Worm (Caenorhabditis elegans): ENCODE measurements around the gene tag-51.

tag-51 gene

DNA sequence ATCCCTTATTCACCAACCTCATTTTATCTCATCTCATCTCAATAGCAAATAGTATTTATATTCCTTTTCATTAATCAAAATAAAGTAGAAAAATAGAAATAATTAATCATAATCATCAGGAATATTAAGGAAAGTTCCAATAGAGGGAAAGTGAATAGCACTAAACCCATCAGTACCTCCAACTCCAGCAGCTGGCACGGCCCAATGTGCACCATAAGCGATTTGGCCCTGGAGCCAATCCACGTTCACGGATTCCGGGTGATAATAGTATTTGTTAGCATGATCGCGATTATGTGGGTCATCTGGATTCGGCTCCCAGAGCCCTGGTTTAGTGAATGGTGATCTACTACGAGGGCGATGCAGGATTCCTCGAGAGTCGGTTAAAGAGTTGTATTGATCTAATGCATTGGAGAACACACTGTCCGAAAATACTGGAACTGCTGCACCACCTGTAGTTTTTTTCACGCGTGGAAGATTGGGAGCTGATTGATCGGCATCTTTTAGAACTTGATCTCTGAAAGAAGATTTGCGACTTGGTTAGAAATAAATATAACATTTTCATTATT is 18.2 kb upstream of the tag-51 start (continued):
- TF ChIP-seq ceh-16 (tag; optimal IDR thresholded peaks at IDR 0.05) (no peak), jun-1 (tag; optimal IDR thresholded peaks at IDR 0.05) (peak; percentile 61), elt-3 (tag; optimal IDR thresholded peaks at IDR 0.05) (peak in 2 of 3 experiments; percentile 32 to 38), sea-2 (GFP tag; optimal IDR thresholded peaks at IDR 0.05) (no peak), nhr-77 (tag; optimal IDR thresholded peaks at IDR 0.05) (peak; percentile 64), nhr-25 (tag; optimal IDR thresholded peaks at IDR 0.05) (peak; percentile 62), nhr-67 (tag; optimal IDR thresholded peaks at IDR 0.05) (no peak), mml-1 (tag; optimal IDR thresholded peaks at IDR 0.05) (no peak)

DNA sequence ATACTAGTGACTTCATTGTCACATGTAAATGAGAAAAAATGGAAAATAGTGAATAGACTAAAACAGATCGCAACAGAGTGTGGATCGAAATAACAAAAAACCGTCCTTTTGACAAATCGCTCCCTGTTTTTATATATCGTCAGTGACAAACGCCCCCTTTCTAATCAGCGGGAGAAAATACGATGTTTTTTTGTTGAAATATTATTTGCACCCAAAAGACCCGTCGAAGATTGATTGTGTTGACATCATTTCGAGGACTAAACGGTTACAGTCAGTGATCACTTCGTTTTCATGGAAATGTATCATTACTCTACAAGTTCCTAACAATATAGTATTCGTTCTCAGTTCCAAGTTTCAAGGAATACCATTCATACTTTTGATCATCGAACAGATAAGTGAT is 14.5 kb upstream of the tag-51 start, which contains the start of gene dos-3:
Gene dos-3, minus strand, starts transcription at position 101 of the 400 bp plus-strand sequence.
- TF ChIP-seq nhr-43 (tag; optimal IDR thresholded peaks at IDR 0.05; ENCODE audit: poor library complexity, severe bottlenecking) (no peak), pqm-1 (tag; optimal IDR thresholded peaks at IDR 0.05) (no peak), tbx-2 (tag; optimal IDR thresholded peaks at IDR 0.05) (no peak), hmg-11 (tag; optimal IDR thresholded peaks at IDR 0.05) (no peak), mml-1 (tag; optimal IDR thresholded peaks at IDR 0.05) (no peak), nhr-11 (tag; optimal IDR thresholded peaks at IDR 0.05) (no peak), elt-3 (tag; optimal IDR thresholded peaks at IDR 0.05) (no peak), ceh-28 (tag; optimal IDR thresholded peaks at IDR 0.05) (no peak), nhr-67 (tag; optimal IDR thresholded peaks at IDR 0.05) (no peak), lsy-12 (tag; optimal IDR thresholded peaks at IDR 0.05) (no peak), jun-1 (tag; optimal IDR thresholded peaks at IDR 0.05) (no peak), nhr-28 (tag; optimal IDR thresholded peaks at IDR 0.05) (no peak), R02D3.7 (tag; optimal IDR thresholded peaks at IDR 0.05) (no peak), ama-1 (optimal IDR thresholded peaks at IDR 0.05) (no peak), nhr-77 (tag; optimal IDR thresholded peaks at IDR 0.05) (no peak), pha-4 (tag; optimal IDR thresholded peaks at IDR 0.05) (no peak), lin-39 (tag; optimal IDR thresholded peaks at IDR 0.05) (no peak), ztf-11 (tag; optimal IDR thresholded peaks at IDR 0.05) (no peak), snpc-4 (tag; optimal IDR thresholded peaks at IDR 0.05) (no peak), ceh-82 (tag; optimal IDR thresholded peaks at IDR 0.05) (no peak)

DNA sequence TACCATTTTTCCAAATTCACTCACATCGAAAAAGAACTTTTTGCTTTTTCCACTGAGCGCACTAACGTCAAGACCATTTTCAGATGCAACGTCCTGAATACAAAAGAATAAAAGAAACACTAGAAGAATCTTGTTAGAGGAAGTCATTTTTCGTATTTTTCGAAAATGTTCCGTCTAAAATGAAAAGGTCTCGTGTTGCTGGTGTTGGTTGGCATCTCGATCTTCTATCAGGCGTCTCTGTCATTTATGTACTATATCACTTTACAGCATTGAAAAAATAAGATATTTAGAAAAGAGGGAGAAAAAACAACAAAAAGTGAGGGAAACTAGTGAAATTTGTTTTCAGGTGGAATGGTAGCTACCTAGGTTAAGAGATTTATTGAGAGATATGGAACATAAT is 12.8 kb upstream of the tag-51 start, which contains the start of gene K02F3.9:
Gene K02F3.9, minus strand, starts transcription at position 190 of the 400 bp plus-strand sequence.
- no peak for TF ChIP-seq mdl-1 (tag; optimal IDR thresholded peaks at IDR 0.05)
- no peak for TF ChIP-seq fkh-10 (GFP tag; optimal IDR thresholded peaks at IDR 0.05)
- TF ChIP-seq lin-15B (tag; optimal IDR thresholded peaks at IDR 0.05), result no peak
- TF ChIP-seq nhr-76 (tag; optimal IDR thresholded peaks at IDR 0.05), result no peak
- TF ChIP-seq snpc-4 (tag; optimal IDR thresholded peaks at IDR 0.05), result no peak
- no peak for TF ChIP-seq fkh-2 (tag; optimal IDR thresholded peaks at IDR 0.05)
- no peak for TF ChIP-seq elt-1 (tag; optimal IDR thresholded peaks at IDR 0.05)

DNA sequence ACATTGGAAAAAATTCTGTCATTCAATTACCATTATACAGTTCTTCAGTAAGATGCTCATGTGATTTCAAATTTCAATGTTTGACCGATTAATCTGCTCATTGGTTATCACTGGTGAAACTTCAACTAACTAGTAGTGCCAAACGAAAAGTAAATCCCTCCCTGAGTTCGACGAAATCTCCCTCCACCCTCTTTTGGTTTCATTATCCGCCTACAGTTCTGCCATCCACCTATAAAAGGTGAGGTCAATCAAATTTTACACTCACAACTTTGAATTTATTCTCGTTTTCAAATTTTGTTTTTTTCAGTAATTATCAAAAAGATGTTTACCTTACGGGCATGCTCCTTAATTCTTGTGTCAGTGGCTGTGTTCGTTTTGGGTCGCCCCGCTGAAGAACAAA is 11.4 kb upstream of the tag-51 start, which contains the start of gene far-8:
Gene far-8, plus strand, starts transcription at position 301 of the 400 bp plus-strand sequence.
- no peak for TF ChIP-seq zag-1 (tag; optimal IDR thresholded peaks at IDR 0.05)

DNA sequence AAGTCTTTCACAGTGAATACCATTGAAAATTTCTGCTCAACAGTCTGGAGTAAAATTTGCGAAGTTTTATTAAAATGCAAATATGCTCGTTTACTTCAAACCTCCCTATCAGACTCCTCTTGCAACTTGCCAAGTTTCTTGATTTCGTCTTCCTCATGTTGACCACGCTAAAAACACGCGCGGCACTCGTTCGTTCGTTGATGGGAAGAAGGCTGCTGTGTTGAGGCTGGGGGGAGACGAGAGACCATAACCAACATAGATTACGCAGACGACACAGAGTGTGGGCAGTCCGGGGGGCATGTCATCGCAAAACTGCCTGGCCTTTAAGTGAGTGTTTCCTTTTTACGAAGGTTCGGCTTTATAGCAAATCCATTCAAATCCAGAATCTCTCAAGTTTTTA is 10.0 kb upstream of the tag-51 start:
- no peak for TF ChIP-seq eor-1 (tag; optimal IDR thresholded peaks at IDR 0.05)
- TF ChIP-seq pqm-1 (tag; optimal IDR thresholded peaks at IDR 0.05), result peak; percentile 37
- TF ChIP-seq mdl-1 (tag; optimal IDR thresholded peaks at IDR 0.05), result no peak
- TF ChIP-seq lsy-12 (tag; optimal IDR thresholded peaks at IDR 0.05), result no peak
- TF ChIP-seq lin-39 (tag; optimal IDR thresholded peaks at IDR 0.05), result no peak
- TF ChIP-seq fos-1 (tag; optimal IDR thresholded peaks at IDR 0.05), result no peak
- TF ChIP-seq nhr-12 (tag; optimal IDR thresholded peaks at IDR 0.05), result no peak
- no peak for TF ChIP-seq zag-1 (tag; optimal IDR thresholded peaks at IDR 0.05)
- TF ChIP-seq nhr-25 (tag; optimal IDR thresholded peaks at IDR 0.05), result no peak
- TF ChIP-seq nhr-76 (tag; optimal IDR thresholded peaks at IDR 0.05), result no peak
- no peak for TF ChIP-seq sea-2 (GFP tag; optimal IDR thresholded peaks at IDR 0.05)
- no peak for TF ChIP-seq ceh-28 (tag; optimal IDR thresholded peaks at IDR 0.05)
- TF ChIP-seq nhr-11 (tag; optimal IDR thresholded peaks at IDR 0.05), result no peak
- no peak for TF ChIP-seq unc-39 (tag; optimal IDR thresholded peaks at IDR 0.05)
- TF ChIP-seq nhr-77 (tag; optimal IDR thresholded peaks at IDR 0.05), result no peak
- TF ChIP-seq daf-12 (tag; optimal IDR thresholded peaks at IDR 0.05), result no peak
- TF ChIP-seq ztf-11 (tag; optimal IDR thresholded peaks at IDR 0.05), result no peak
- TF ChIP-seq skn-1 (tag; optimal IDR thresholded peaks at IDR 0.05), result no peak
- no peak for TF ChIP-seq ceh-16 (tag; optimal IDR thresholded peaks at IDR 0.05)
- peak; percentile 43 for TF ChIP-seq nhr-43 (tag; optimal IDR thresholded peaks at IDR 0.05; ENCODE audit: poor library complexity, severe bottlenecking)
- TF ChIP-seq aly-2 (tag; optimal IDR thresholded peaks at IDR 0.05), result no peak
- no peak for TF ChIP-seq nhr-237 (tag; optimal IDR thresholded peaks at IDR 0.05)
- no peak for TF ChIP-seq egl-5 (tag; optimal IDR thresholded peaks at IDR 0.05)
- TF ChIP-seq nfya-1 (tag; optimal IDR thresholded peaks at IDR 0.05; ENCODE audit: insufficient read depth), result peak; percentile 57
- no peak for TF ChIP-seq nhr-23 (tag; optimal IDR thresholded peaks at IDR 0.05)
- no peak for TF ChIP-seq nhr-28 (tag; optimal IDR thresholded peaks at IDR 0.05)
- TF ChIP-seq hmg-11 (tag; optimal IDR thresholded peaks at IDR 0.05), result no peak
- TF ChIP-seq fkh-10 (GFP tag; optimal IDR thresholded peaks at IDR 0.05), result no peak
- peak; percentile 16 for TF ChIP-seq elt-2 (tag; optimal IDR thresholded peaks at IDR 0.05)
- no peak for TF ChIP-seq elt-1 (tag; optimal IDR thresholded peaks at IDR 0.05)
- no peak for TF ChIP-seq ama-1 (optimal IDR thresholded peaks at IDR 0.05)
- TF ChIP-seq egl-27 (tag; optimal IDR thresholded peaks at IDR 0.05), result no peak
